Fruit fly (Drosophila melanogaster) S2 (cell line): Measurements from ENCODE around the gene CG10752.

ENCODE experiments used
- CG8478 ChIP-seq: fragments of >200 bp; optimal IDR thresholded peaks from 2 replicates; lab custom pipeline; 2018
- CTCF ChIP-seq, 2 experiments: fragments of >200 bp; optimal IDR thresholded peaks; 2 replicates each; lab custom pipeline; 2018

The CG10752 gene

DNA sequence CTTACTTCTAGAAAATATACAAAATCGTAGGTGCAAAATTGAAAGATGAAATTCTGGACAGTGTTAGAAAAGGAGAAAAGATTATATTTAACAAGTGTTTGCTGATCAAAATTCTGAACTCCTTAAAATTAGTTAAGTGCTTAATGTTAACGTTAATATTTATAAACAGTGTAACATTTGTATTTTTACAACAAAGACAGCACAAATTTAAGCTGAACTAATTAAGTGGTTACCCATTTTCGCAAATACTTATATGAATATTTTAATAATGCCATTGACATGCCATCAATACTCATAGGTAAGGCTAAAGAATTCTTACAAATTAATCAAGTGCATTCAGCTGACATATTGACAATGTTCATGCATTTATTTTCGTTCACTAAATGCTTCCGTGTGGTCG lies at the start of gene CG10752:
Gene CG10752, minus strand, starts transcription at position 101 of the 400 bp plus-strand sequence.
- TF ChIP-seq CG8478 (lab: Kevin White, UChicago) (no peak), CTCF (optimal IDR thresholded peaks at IDR 0.05; lab: Kevin White, UChicago) (no peak)

DNA sequence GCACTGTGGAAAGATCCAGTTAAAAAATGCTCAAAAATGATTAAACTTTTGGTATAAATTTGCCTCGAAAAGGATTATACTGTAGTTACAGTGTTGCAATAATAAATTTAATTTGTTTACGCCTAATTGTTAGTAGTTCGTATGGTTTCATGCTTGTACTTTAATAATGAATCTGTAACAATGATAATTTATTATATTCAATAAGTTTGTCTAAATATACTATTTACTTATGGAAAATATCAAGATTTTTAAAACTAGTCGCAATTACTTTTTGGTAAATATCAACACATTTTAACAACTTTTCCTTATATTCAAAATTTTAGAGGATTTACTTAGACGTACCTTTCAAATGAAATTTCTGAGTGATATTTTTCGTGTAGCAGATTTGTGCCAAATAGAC lies 40.4 kb upstream of the CG10752 start, which contains the start of gene CG11262:
Gene CG11262, plus strand, starts transcription at position 301 of the 400 bp plus-strand sequence.
- no peak for TF ChIP-seq CG8478 (lab: Kevin White, UChicago)
- TF ChIP-seq CTCF (optimal IDR thresholded peaks at IDR 0.05; lab: Kevin White, UChicago): no peak

DNA sequence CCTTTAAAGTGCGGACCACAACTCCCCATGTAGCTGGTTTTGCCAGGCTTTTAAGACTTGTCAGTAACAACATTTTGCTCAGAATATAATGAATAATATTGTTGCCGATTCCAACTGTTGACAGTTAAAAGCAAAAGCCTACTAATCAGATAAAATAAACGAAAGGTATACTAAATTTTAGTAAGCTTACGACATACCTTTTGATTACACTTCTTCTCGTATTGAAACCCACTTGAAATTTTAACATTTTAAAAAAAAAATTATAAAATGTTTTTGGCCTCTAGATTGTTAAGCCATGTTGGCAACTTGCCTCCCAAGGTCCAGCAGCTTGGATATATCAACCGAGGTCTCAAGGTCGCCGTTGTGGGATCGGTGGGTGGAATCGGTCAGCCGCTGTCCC lies 17.8 kb upstream of the CG10752 start, which contains the start of the genes CG10748 and CG10749:
Gene CG10748, minus strand, starts transcription at position 101 of the 400 bp plus-strand sequence.
Gene CG10749, plus strand, starts transcription at position 216 of the 400 bp plus-strand sequence.
- TF ChIP-seq CTCF (optimal IDR thresholded peaks at IDR 0.05; lab: Kevin White, UChicago) (no peak), CG8478 (lab: Kevin White, UChicago) (no peak)

DNA sequence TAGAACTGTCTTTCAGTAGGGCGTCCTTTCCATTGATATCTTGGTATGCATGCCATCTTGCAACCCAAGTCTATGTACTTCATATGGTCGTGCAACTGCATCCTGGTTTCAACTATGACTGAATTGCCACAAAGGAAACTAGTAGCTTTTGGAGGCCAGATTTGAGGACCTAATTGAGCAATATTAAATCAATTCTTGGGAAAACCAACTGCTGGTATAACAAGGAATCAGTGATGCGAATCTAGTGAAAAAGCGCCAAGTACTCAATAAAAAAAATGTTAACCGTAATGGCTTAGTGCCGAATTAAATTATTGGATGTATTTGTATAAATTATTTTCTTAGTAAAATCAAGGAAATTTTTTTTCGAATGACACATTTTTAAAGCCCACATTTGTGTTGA lies 13.2 kb upstream of the CG10752 start, which contains the start of gene Or69a:
Gene Or69a, minus strand, starts transcription at position 101 of the 400 bp plus-strand sequence.
- no peak for TF ChIP-seq CTCF (optimal IDR thresholded peaks at IDR 0.05; lab: Kevin White, UChicago)
- no peak for TF ChIP-seq CG8478 (lab: Kevin White, UChicago)

DNA sequence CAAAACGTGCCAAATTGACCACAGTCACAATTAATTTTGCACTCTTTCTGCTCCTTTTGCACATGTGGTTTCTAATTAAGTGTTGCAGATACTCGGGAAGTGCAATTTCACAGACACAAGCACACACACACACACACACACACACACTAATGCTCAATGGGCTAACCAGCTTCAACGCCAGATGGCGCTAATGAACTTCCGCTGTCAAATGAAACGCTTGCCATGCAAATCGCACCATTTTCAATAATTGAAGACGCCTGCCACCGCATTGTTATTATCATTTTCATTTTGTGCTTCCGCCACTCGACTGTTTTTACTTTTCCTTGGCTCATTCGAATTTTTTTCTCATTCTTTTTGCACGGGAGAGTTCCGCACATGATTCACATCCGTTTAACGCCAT lies 5.1 kb downstream of the CG10752 start:
- TF ChIP-seq CTCF (optimal IDR thresholded peaks at IDR 0.05; lab: Kevin White, UChicago) (peak; percentile 40 to 62), CG8478 (lab: Kevin White, UChicago) (no peak)

DNA sequence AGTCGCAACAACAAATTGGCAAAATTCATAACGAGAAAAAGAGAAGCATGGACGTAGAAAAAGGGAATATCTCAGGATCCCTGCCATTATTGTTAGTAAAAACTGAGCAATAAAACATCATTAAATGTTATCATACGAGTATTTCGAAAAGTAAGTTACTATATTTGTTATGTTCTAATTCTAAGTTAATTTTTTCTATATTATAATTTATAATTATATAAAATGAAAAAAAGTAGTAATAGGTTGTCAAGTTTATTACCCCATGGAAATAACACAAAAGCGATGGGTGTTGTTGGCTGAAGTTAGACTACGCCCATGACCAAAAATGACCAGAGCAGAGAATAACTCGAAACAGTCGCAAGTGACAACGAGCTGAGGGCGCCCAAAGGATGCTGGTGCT lies 39.0 kb downstream of the CG10752 start:
- TF ChIP-seq CTCF (optimal IDR thresholded peaks at IDR 0.05; lab: Kevin White, UChicago): no peak
- no peak for TF ChIP-seq CG8478 (lab: Kevin White, UChicago)

DNA sequence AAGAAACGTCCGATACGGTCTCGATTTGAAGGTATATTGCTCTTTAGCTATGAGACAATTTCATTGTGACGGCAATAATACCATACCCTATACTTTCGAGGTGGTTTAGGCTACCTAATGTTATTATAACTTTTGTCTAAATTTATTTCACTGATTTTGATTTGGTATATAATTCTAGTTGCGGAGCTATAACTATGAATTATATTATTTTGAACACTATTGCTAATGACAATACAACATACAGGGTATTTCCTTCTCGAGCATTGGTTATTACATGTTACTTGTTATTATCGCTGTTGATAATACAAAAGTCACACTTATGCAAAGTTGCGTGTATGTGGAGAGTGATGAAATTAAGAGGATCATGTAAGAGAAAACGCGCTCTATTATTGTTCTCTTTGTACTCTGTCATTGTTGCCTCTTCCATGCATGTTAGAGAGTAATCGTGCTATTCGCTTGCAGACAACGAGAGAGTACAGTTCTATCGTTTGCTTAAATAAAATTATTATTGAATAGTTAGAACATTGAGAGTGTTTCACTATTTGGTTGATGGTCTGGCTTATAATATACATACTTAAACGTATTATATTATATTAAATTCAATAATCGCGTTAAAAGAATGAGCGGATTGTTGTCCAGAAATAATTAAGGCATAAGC lies 40.7 kb downstream of the CG10752 start, which contains the start of gene CG32115:
Gene CG32115, minus strand, starts transcription at position 38 of the 658 bp plus-strand sequence.
- TF ChIP-seq CTCF (optimal IDR thresholded peaks at IDR 0.05; lab: Kevin White, UChicago) (no peak), CG8478 (lab: Kevin White, UChicago) (no peak)

DNA sequence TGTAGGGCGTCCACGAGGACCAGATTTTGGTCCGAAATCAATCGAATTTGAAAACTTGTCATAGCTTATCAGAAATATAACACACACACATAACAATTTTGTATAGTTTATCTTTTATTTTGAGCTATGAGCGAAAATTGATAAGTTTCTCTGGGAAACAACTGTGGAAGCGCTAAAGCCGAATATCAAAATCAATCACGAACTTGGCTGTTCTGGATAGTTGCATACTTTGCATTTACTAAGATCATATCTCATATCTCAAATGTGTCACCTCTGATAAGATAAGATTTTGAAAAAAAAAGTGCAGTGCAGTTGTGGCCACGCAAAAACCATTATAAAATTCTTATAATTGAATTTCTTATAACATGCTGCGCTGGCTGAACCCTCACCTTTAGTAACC lies 50.8 kb downstream of the CG10752 start, which contains the start of gene CG32117:
Gene CG32117, minus strand, starts transcription at position 101 of the 400 bp plus-strand sequence.
- no peak for TF ChIP-seq CG8478 (lab: Kevin White, UChicago)
- TF ChIP-seq CTCF (optimal IDR thresholded peaks at IDR 0.05; lab: Kevin White, UChicago): no peak
